Worm (Caenorhabditis elegans): ENCODE measurements around the gene pacs-1.

Gene pacs-1

DNA sequence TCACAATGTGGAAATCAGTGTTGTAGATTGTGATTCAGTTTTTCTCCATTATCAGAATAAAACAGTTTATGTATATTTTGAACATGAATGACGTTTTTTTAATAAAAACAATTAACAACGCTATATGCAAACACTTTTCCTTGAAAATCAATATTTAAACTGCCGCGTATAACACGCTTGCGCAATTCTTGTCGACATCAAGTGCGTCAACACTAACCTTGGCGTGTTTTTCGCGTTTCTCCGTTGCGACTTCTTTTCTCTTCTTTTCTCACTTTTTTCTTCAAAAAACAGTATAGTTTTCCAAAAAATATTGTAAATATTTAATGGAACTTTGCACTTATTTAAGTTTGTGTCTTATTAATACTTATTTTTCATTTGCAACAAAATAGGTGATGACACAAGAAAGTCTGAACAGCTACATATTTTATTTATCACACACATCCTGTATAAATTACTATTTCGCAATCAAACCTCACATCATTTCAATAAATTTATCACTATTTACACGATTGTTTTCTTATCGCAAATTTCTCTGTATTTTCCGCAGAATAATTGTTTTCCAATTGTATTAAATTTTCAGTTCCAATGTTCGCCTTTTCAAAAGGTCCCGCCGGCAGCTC is 41.7 kb downstream of the pacs-1 start, which contains the start of gene spas-1:
TSS of gene spas-1 (plus strand) at position 572 of the 620 bp plus-strand sequence.
- TF ChIP-seq tbx-2 (tag; optimal IDR thresholded peaks at IDR 0.05) (peak; percentile 92), ceh-88 (GFP tag; IDR thresholded peaks at IDR 0.05) (0 out of 2 replicates have a peak, but pooled peaks have one; percentile 36), ces-1 (GFP tag; optimal IDR thresholded peaks at IDR 0.05) (no peak), nhr-12 (tag; optimal IDR thresholded peaks at IDR 0.05) (no peak), unc-86 (tag; optimal IDR thresholded peaks at IDR 0.05) (peak; percentile 88), isw-1 (GFP tag; IDR thresholded peaks at IDR 0.05) (peak; percentile 82), irx-1 (tag; optimal IDR thresholded peaks at IDR 0.05) (peak; percentile 79), aha-1 (tag; optimal IDR thresholded peaks at IDR 0.05) (no peak), lsy-2 (tag; optimal IDR thresholded peaks at IDR 0.05) (peak; percentile 92 to 93), fkh-8 (tag; optimal IDR thresholded peaks at IDR 0.05) (peak; percentile 77), nhr-237 (tag; optimal IDR thresholded peaks at IDR 0.05) (no peak), lin-35 (GFP tag; optimal IDR thresholded peaks at IDR 0.05) (peak; percentile 98 to 99), pag-3 (tag; optimal IDR thresholded peaks at IDR 0.05; ENCODE audit: borderline replicate concordance, insufficient read depth) (peak; percentile 19), swsn-7 (tag; optimal IDR thresholded peaks at IDR 0.05) (peak; percentile 92), skn-1 (tag; optimal IDR thresholded peaks at IDR 0.05) (peak; percentile 88), nhr-77 (tag; optimal IDR thresholded peaks at IDR 0.05) (peak; percentile 79), C16A3.4 (tag; optimal IDR thresholded peaks at IDR 0.05) (peak; percentile 91), mdl-1 (tag; optimal IDR thresholded peaks at IDR 0.05) (peak in 1 of 2 experiments; percentile 79), ama-1 (optimal IDR thresholded peaks at IDR 0.05) (peak; percentile 77), ceh-82 (tag; optimal IDR thresholded peaks at IDR 0.05) (peak; percentile 76 to 91 (median 84)), lin-39 (tag; optimal IDR thresholded peaks at IDR 0.05) (peak; percentile 94), mab-9 (GFP tag; IDR thresholded peaks at IDR 0.05) (no peak), nhr-19 (GFP tag; conservative IDR thresholded peaks at IDR 0.05) (peak; percentile 92), dpl-1 (GFP tag; optimal IDR thresholded peaks at IDR 0.05) (peak; percentile 98), fkh-4 (tag; optimal IDR thresholded peaks at IDR 0.05; ENCODE audit: borderline replicate concordance) (no peak), pax-3 (tag; optimal IDR thresholded peaks at IDR 0.05) (peak; percentile 46), elt-2 (tag; optimal IDR thresholded peaks at IDR 0.05) (peak; percentile 81), lin-13 (GFP tag; optimal IDR thresholded peaks at IDR 0.05) (peak; percentile 86), grh-1 (GFP tag; IDR thresholded peaks at IDR 0.05) (peak; percentile 81), lir-3 (tag; optimal IDR thresholded peaks at IDR 0.05; ENCODE audit: poor library complexity) (peak; percentile 66), jun-1 (tag; optimal IDR thresholded peaks at IDR 0.05) (peak; percentile 83), efl-3 (GFP tag; optimal IDR thresholded peaks at IDR 0.05) (no peak), nhr-47 (tag; optimal IDR thresholded peaks at IDR 0.05) (peak; percentile 94), nhr-20 (tag; optimal IDR thresholded peaks at IDR 0.05) (peak; percentile 97), hlh-17 (GFP tag; optimal IDR thresholded peaks at IDR 0.05; ENCODE audit: borderline replicate concordance) (no peak), pqm-1 (tag; optimal IDR thresholded peaks at IDR 0.05) (no peak), nhr-28 (tag; optimal IDR thresholded peaks at IDR 0.05) (no peak), nhr-90 (tag; optimal IDR thresholded peaks at IDR 0.05; ENCODE audit: poor library complexity) (peak; percentile 92), egl-13 (tag; optimal IDR thresholded peaks at IDR 0.05) (peak; percentile 79), zag-1 (tag; optimal IDR thresholded peaks at IDR 0.05) (no peak), unc-30 (tag; optimal IDR thresholded peaks at IDR 0.05) (peak; percentile 42), nhr-71 (tag; optimal IDR thresholded peaks at IDR 0.05) (peak; percentile 95), nhr-85 (tag) (peak; percentile 95), efl-1 (optimal IDR thresholded peaks at IDR 0.05) (peak; percentile 89 to 98), efl-1 (GFP tag; optimal IDR thresholded peaks at IDR 0.05 in 1 of 2) (peak; percentile 97 to 100), lin-14 (GFP tag; optimal IDR thresholded peaks at IDR 0.05) (peak; percentile 92), F16B12.6 (tag; optimal IDR thresholded peaks at IDR 0.05) (peak; percentile 59), mef-2 (tag; optimal IDR thresholded peaks at IDR 0.05) (peak; percentile 32), mep-1 (tag; optimal IDR thresholded peaks at IDR 0.05) (peak; percentile 98), snpc-4 (tag; optimal IDR thresholded peaks at IDR 0.05) (peak; percentile 91), elt-3 (tag; optimal IDR thresholded peaks at IDR 0.05) (peak in 3 of 6 experiments; percentile 47 to 87 (median 87)), ztf-11 (tag; optimal IDR thresholded peaks at IDR 0.05) (peak in 1 of 2 experiments; percentile 62)

Measured in whole organism, L1 larva.